Worm (Caenorhabditis elegans) whole organism, L2 larva: ENCODE data around the gene F43G6.4.

Experiments
- C34F6.9 ChIP-seq: fragments of 150-350 bp; optimal IDR thresholded peaks from 2 replicates; lab custom pipeline; 2014; ENCODE audit warnings: missing biosample characterization, missing genetic modification characterization
- F13H6.1 ChIP-seq: sonication (generic microtip); optimal IDR thresholded peaks from 2 replicates; lab custom pipeline; 2016; ENCODE audit warnings: missing genetic modification characterization, missing compliant biosample characterization
- Y55F3AM.14 ChIP-seq: fragments of 200-800 bp; sonication (Bioruptor generic); optimal IDR thresholded peaks from 2 replicates; lab custom pipeline; 2018; ENCODE audit warnings: mild to moderate bottlenecking, missing genetic modification characterization, missing compliant biosample characterization
- ZK546.5 ChIP-seq: sonication (generic microtip); optimal IDR thresholded peaks from 2 replicates; lab custom pipeline; 2017; ENCODE audit warnings: missing biosample characterization, missing genetic modification characterization
- alr-1 ChIP-seq: fragments of 150-350 bp; optimal IDR thresholded peaks from 2 replicates; lab custom pipeline; 2014; ENCODE audit warnings: missing biosample characterization, missing genetic modification characterization
- aly-2 ChIP-seq: fragments of 150-350 bp; optimal IDR thresholded peaks from 2 replicates; lab custom pipeline; 2014; ENCODE audit warnings: missing biosample characterization, missing genetic modification characterization
- blmp-1 ChIP-seq: sonication (generic microtip); optimal IDR thresholded peaks from 2 replicates; lab custom pipeline; 2017; ENCODE audit warnings: missing genetic modification characterization, mild to moderate bottlenecking, missing compliant biosample characterization, antibody characterized with exemption, moderate library complexity; ENCODE audit not compliant: insufficient read depth
- ceh-16 ChIP-seq: fragments of 150-350 bp; optimal IDR thresholded peaks from 2 replicates; lab custom pipeline; 2014; ENCODE audit warnings: missing biosample characterization, missing genetic modification characterization
- crh-2 ChIP-seq: sonication (generic microtip); optimal IDR thresholded peaks from 2 replicates; lab custom pipeline; 2017; ENCODE audit warnings: missing biosample characterization, missing genetic modification characterization
- dmd-4 ChIP-seq: sonication (generic microtip); optimal IDR thresholded peaks from 2 replicates; lab custom pipeline; 2017; ENCODE audit warnings: missing biosample characterization, missing genetic modification characterization
- egl-27 ChIP-seq: sonication (generic microtip); optimal IDR thresholded peaks from 3 replicates; lab custom pipeline; 2017; ENCODE audit warnings: missing biosample characterization, missing genetic modification reagents, missing genetic modification characterization
- elt-1 ChIP-seq: fragments of 150-350 bp; optimal IDR thresholded peaks from 2 replicates; lab custom pipeline; 2014; ENCODE audit warnings: missing biosample characterization, missing genetic modification characterization
- elt-3 ChIP-seq: sonication (generic microtip); optimal IDR thresholded peaks from 2 replicates; lab custom pipeline; 2017; ENCODE audit warnings: missing biosample characterization, missing genetic modification characterization
- gmeb-1 ChIP-seq: fragments of 150-350 bp; optimal IDR thresholded peaks from 2 replicates; lab custom pipeline; 2014; ENCODE audit warnings: missing biosample characterization, missing genetic modification characterization
- lin-11 ChIP-seq: fragments of 150-350 bp; sonication (generic microtip); optimal IDR thresholded peaks from 2 replicates; lab custom pipeline; 2014; ENCODE audit warnings: missing biosample characterization, missing genetic modification characterization, inconsistent platforms, mixed read lengths
- lin-13 ChIP-seq: fragments of 150-350 bp; optimal IDR thresholded peaks from 2 replicates; lab custom pipeline; 2014; ENCODE audit warnings: missing biosample characterization, missing genetic modification reagents, missing genetic modification characterization
- lin-39 ChIP-seq: fragments of 150-350 bp; optimal IDR thresholded peaks from 2 replicates; lab custom pipeline; 2014; ENCODE audit warnings: missing biosample characterization, missing genetic modification reagents, missing genetic modification characterization
- mab-5 ChIP-seq: fragments of 150-350 bp; optimal IDR thresholded peaks from 2 replicates; lab custom pipeline; 2014; ENCODE audit warnings: missing biosample characterization, missing genetic modification characterization
- mbf-1 ChIP-seq: sonication (generic microtip); optimal IDR thresholded peaks from 2 replicates; lab custom pipeline; 2017; ENCODE audit warnings: missing biosample characterization, missing genetic modification characterization
- mdl-1 ChIP-seq, 2 experiments: fragments of 150-350 bp in 1 of 2; sonication (generic microtip) in 1 of 2; optimal IDR thresholded peaks; 2 replicates each; lab custom pipeline; 2017; ENCODE audit warnings: missing biosample characterization in 2 of 2, missing genetic modification characterization in 2 of 2
- nhr-10 ChIP-seq: sonication (generic microtip); optimal IDR thresholded peaks from 2 replicates; lab custom pipeline; 2017; ENCODE audit warnings: missing biosample characterization, missing genetic modification characterization
- nhr-11 ChIP-seq: fragments of 150-350 bp; optimal IDR thresholded peaks from 2 replicates; lab custom pipeline; 2014; ENCODE audit warnings: missing biosample characterization, missing genetic modification characterization
- nhr-12 ChIP-seq: fragments of 150-350 bp; optimal IDR thresholded peaks from 2 replicates; lab custom pipeline; 2014; ENCODE audit warnings: missing biosample characterization, missing genetic modification characterization
- nhr-129 ChIP-seq: fragments of 150-350 bp; optimal IDR thresholded peaks from 2 replicates; lab custom pipeline; 2014; ENCODE audit warnings: missing biosample characterization, missing genetic modification characterization
- nhr-21 ChIP-seq: fragments of 150-350 bp; optimal IDR thresholded peaks from 2 replicates; lab custom pipeline; 2014; ENCODE audit warnings: missing biosample characterization, missing genetic modification characterization
- nhr-23 ChIP-seq: fragments of 150-350 bp; optimal IDR thresholded peaks from 2 replicates; lab custom pipeline; 2014; ENCODE audit warnings: missing biosample characterization, missing genetic modification reagents, missing genetic modification characterization
- nhr-237 ChIP-seq: fragments of 150-350 bp; optimal IDR thresholded peaks from 2 replicates; lab custom pipeline; 2014; ENCODE audit warnings: missing biosample characterization, missing genetic modification characterization
- nhr-77 ChIP-seq: fragments of 150-350 bp; optimal IDR thresholded peaks from 2 replicates; lab custom pipeline; 2014; ENCODE audit warnings: missing biosample characterization, missing genetic modification characterization
- peb-1 ChIP-seq: fragments of 150-350 bp; optimal IDR thresholded peaks from 2 replicates; lab custom pipeline; 2014; ENCODE audit warnings: missing biosample characterization, missing genetic modification characterization
- sem-4 ChIP-seq: fragments of 150-350 bp; optimal IDR thresholded peaks from 2 replicates; lab custom pipeline; 2014; ENCODE audit warnings: missing biosample characterization, missing genetic modification reagents, missing genetic modification characterization
- sma-3 ChIP-seq: sonication (generic microtip); optimal IDR thresholded peaks from 2 replicates; lab custom pipeline; 2016; ENCODE audit warnings: missing genetic modification reagents, missing genetic modification characterization, missing compliant biosample characterization
- sma-9 ChIP-seq, 2 experiments: fragments of 150-350 bp in 1 of 2; sonication (generic microtip) in 1 of 2; optimal IDR thresholded peaks; 2 replicates each; lab custom pipeline; 2014 to 2016; ENCODE audit warnings: missing genetic modification characterization in 2 of 2, mild to moderate bottlenecking in 1 of 2, missing biosample characterization in 1 of 2, missing compliant biosample characterization in 1 of 2, missing genetic modification reagents in 1 of 2, moderate library complexity in 1 of 2
- snpc-4 ChIP-seq: fragments of 150-350 bp; optimal IDR thresholded peaks from 2 replicates; lab custom pipeline; 2014; ENCODE audit warnings: missing biosample characterization, missing genetic modification characterization
- unc-39 ChIP-seq: fragments of 150-350 bp; optimal IDR thresholded peaks from 2 replicates; lab custom pipeline; 2014; ENCODE audit warnings: missing biosample characterization, missing genetic modification characterization
- unc-55 ChIP-seq: fragments of 150-350 bp; sonication (generic microtip); optimal IDR thresholded peaks from 3 replicates; lab custom pipeline; 2014; ENCODE audit warnings: missing biosample characterization, missing genetic modification reagents, missing genetic modification characterization
- unc-62 ChIP-seq: fragments of 150-350 bp; optimal IDR thresholded peaks from 2 replicates; lab custom pipeline; 2014; ENCODE audit warnings: missing biosample characterization, missing genetic modification reagents, missing genetic modification characterization
- zag-1 ChIP-seq: fragments of 150-350 bp; optimal IDR thresholded peaks from 2 replicates; lab custom pipeline; 2014; ENCODE audit warnings: missing biosample characterization, missing genetic modification characterization
- ztf-1 ChIP-seq: fragments of 200-800 bp; sonication (Bioruptor generic); conservative IDR thresholded peaks from 2 replicates; pipeline ENCODE4 v1.3.6; 2022; ENCODE audit warnings: missing genetic modification characterization, missing compliant biosample characterization
- ztf-11 ChIP-seq: sonication (generic microtip); optimal IDR thresholded peaks from 2 replicates; lab custom pipeline; 2017; ENCODE audit warnings: missing biosample characterization, missing genetic modification characterization
- ztf-4 ChIP-seq: fragments of 150-350 bp; optimal IDR thresholded peaks from 2 replicates; lab custom pipeline; 2014; ENCODE audit warnings: missing biosample characterization, missing genetic modification characterization

F43G6.4 gene

ce11 chrII:11765506-11766152 lies 24.9 kb upstream of the F43G6.4 start:
- TF ChIP-seq gmeb-1, result no peak
- TF ChIP-seq lin-13 (GFP tag; lab: Kevin White, UChicago), result no peak
- TF ChIP-seq snpc-4 (tag; lab: Kevin White, UChicago), result no peak
- TF ChIP-seq nhr-129 (tag; lab: Kevin White, UChicago), result no peak
- no peak for TF ChIP-seq alr-1 (tag; lab: Kevin White, UChicago)
- TF ChIP-seq lin-39, result no peak
- no peak for TF ChIP-seq nhr-10
- no peak for TF ChIP-seq elt-1 (tag; lab: Kevin White, UChicago)
- TF ChIP-seq nhr-77, result no peak
- TF ChIP-seq blmp-1 (tag; lab: Kevin White, UChicago), result no peak
- TF ChIP-seq nhr-21 (tag; lab: Kevin White, UChicago), result no peak
- no peak for TF ChIP-seq F13H6.1 (tag; lab: Kevin White, UChicago)

- TF ChIP-seq elt-3 (tag; lab: Kevin White, UChicago) (no peak), alr-1 (tag; lab: Kevin White, UChicago) (no peak), gmeb-1 (no peak), nhr-129 (tag; lab: Kevin White, UChicago) (no peak), mbf-1 (no peak), zag-1 (tag; lab: Kevin White, UChicago) (no peak), nhr-23 (no peak), nhr-11 (tag; lab: Kevin White, UChicago) (no peak), ztf-4 (no peak), Y55F3AM.14 (GFP tag; lab: Kevin White, UChicago) (no peak), dmd-4 (tag; lab: Kevin White, UChicago) (no peak), ztf-11 (no peak), unc-39 (tag; lab: Kevin White, UChicago) (no peak), C34F6.9 (no peak), sem-4 (tag; lab: Kevin White, UChicago) (no peak), crh-2 (no peak), egl-27 (no peak), blmp-1 (tag; lab: Kevin White, UChicago) (no peak), nhr-12 (tag; lab: Kevin White, UChicago) (no peak), peb-1 (tag; lab: Kevin White, UChicago) (no peak)
Observed at ce11 chrII:11766472-11766871, 24.1 kb upstream of the F43G6.4 start, which contains the start of gene F44E5.2. TSS of gene F44E5.2 (plus strand) at chrII:11766772.

- TF ChIP-seq nhr-21 (tag; lab: Kevin White, UChicago) (no peak), sma-3 (GFP tag; lab: Kevin White, UChicago) (no peak), unc-55 (no peak), Y55F3AM.14 (GFP tag; lab: Kevin White, UChicago) (no peak), aly-2 (no peak), nhr-237 (tag; lab: Kevin White, UChicago) (no peak), gmeb-1 (no peak), snpc-4 (tag; lab: Kevin White, UChicago) (no peak), mab-5 (no peak), ZK546.5 (tag; lab: Kevin White, UChicago) (no peak), unc-39 (tag; lab: Kevin White, UChicago) (no peak), unc-62 (GFP tag; lab: Kevin White, UChicago) (no peak), ztf-1 (GFP tag; lab: Robert Waterston, UW) (no peak), mbf-1 (no peak), lin-11 (tag; lab: Kevin White, UChicago) (no peak), mdl-1 (tag; optimal IDR thresholded peaks at IDR 0.05; lab: Kevin White, UChicago) (no peak), F13H6.1 (tag; lab: Kevin White, UChicago) (no peak), alr-1 (tag; lab: Kevin White, UChicago) (no peak)
Observed at ce11 chrII:11772364-11772763, 18.2 kb upstream of the F43G6.4 start, which contains the start of gene F44E5.15. TSS of gene F44E5.15 (plus strand) at chrII:11772664.

ce11 chrII:11774218-11774617 lies 16.3 kb upstream of the F43G6.4 start, which contains the start of gene F44E5.1:
TSS of gene F44E5.1 (minus strand) at chrII:11774559.
- TF ChIP-seq mbf-1 (no peak), C34F6.9 (no peak), nhr-237 (tag; lab: Kevin White, UChicago) (no peak), ceh-16 (tag; lab: Kevin White, UChicago) (no peak), mab-5 (no peak), sem-4 (tag; lab: Kevin White, UChicago) (no peak), Y55F3AM.14 (GFP tag; lab: Kevin White, UChicago) (no peak), sma-9 (GFP tag; optimal IDR thresholded peaks at IDR 0.05; lab: Kevin White, UChicago) (no peak), sma-9 (tag; optimal IDR thresholded peaks at IDR 0.05; lab: Kevin White, UChicago) (no peak), nhr-77 (no peak), gmeb-1 (no peak), lin-11 (tag; lab: Kevin White, UChicago) (no peak), unc-62 (GFP tag; lab: Kevin White, UChicago) (no peak), crh-2 (no peak)
